Worm (Caenorhabditis elegans): ENCODE measurements around the gene dhs-5.

- TF ChIP-seq dao-5 (tag; optimal IDR thresholded peaks at IDR 0.05) (no peak), W03F9.2 (tag; optimal IDR thresholded peaks at IDR 0.05) (no peak), him-1 (tag; optimal IDR thresholded peaks at IDR 0.05) (no peak)
Measured at ce11 chrII:5437586-5437985, 16.1 kb upstream of the dhs-5 start, which contains the start of gene F07F6.1.
